Fruit fly (Drosophila melanogaster) whole organism, pupa: ENCODE data around the gene Rnb.

Experiments used
- CG12605 ChIP-seq: fragments of 200-800 bp; sonication (Bioruptor generic); IDR thresholded peaks from 2 replicates; pipeline ENCODE4 v1.3.6; 2022; ENCODE audit warnings: missing biosample characterization, missing genetic modification characterization
- CG32121 ChIP-seq: fragments of 200-800 bp; sonication (Bioruptor generic); IDR thresholded peaks from 2 replicates; pipeline ENCODE4 v1.3.6; 2022; ENCODE audit warnings: missing biosample characterization, missing genetic modification characterization
- CG4496 ChIP-seq: fragments of 200-800 bp; sonication (Bioruptor generic); IDR thresholded peaks from 3 replicates; pipeline ENCODE4 v1.3.6; 2022; ENCODE audit warnings: missing biosample characterization, missing genetic modification characterization
- D1 ChIP-seq: fragments of 200-800 bp; sonication (Bioruptor generic); optimal IDR thresholded peaks from 2 replicates; lab custom pipeline; 2018; ENCODE audit warnings: missing biosample characterization, mild to moderate bottlenecking, missing genetic modification characterization, moderate library complexity
- EcR ChIP-seq: fragments of 200-800 bp; sonication (Bioruptor generic); optimal IDR thresholded peaks from 3 replicates; lab custom pipeline; 2019; ENCODE audit warnings: missing biosample characterization, missing genetic modification characterization, mild to moderate bottlenecking, moderate library complexity, missing genetic modification reagents
- Pif1A ChIP-seq: fragments of 200-800 bp; sonication (Bioruptor generic); optimal IDR thresholded peaks from 3 replicates; lab custom pipeline; 2016; ENCODE audit warnings: missing biosample characterization, missing genetic modification characterization
- Snoo ChIP-seq: fragments of 200-800 bp; sonication (Bioruptor generic); optimal IDR thresholded peaks from 3 replicates; lab custom pipeline; 2017; ENCODE audit warnings: missing biosample characterization, mild to moderate bottlenecking, missing genetic modification characterization, inconsistent platforms
- fd96Ca ChIP-seq: fragments of 200-800 bp; sonication (Bioruptor generic); IDR thresholded peaks from 3 replicates; pipeline ENCODE4 v1.3.6; 2022; ENCODE audit warnings: missing biosample characterization, missing genetic modification characterization
- gl ChIP-seq: fragments of 200-800 bp; sonication (Bioruptor generic); optimal IDR thresholded peaks from 2 replicates; lab custom pipeline; 2018; ENCODE audit warnings: missing biosample characterization, mild to moderate bottlenecking, missing genetic modification characterization
- rn ChIP-seq: fragments of 200-800 bp; sonication (Bioruptor generic); IDR thresholded peaks from 2 replicates; pipeline ENCODE4 v1.3.6; 2022; ENCODE audit warnings: missing biosample characterization, missing genetic modification characterization

DNA sequence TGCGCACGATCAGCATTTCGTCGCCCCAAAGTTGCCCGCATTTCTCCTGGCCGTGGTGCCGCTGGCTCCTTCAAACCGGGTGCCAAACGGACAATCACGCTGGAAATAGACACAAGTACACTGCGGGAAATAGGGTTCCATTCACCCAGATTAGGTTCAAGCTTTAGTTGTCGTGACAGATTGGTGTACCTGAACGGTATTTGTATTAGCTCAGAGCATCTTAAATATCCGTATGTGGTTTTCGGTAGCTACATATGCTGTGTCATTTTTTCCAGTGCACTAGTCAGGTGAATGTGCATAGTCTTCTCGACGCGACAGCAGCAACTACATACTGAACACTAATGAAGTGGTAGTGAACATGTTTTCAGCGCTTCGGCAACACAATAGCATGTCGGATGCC is 48.0 kb upstream of the Rnb start:
- TF ChIP-seq CG4496 (GFP tag; lab: Robert Waterston, UW) (peak; percentile 90), Snoo (tag; lab: Kevin White, UChicago) (no peak), gl (no peak), fd96Ca (GFP tag; lab: Robert Waterston, UW) (peak; percentile 94), EcR (GFP tag; lab: Kevin White, UChicago) (no peak), CG32121 (GFP tag; lab: Robert Waterston, UW) (peak; percentile 80), Pif1A (GFP tag; lab: Kevin White, UChicago) (no peak), D1 (no peak), CG12605 (peak; percentile 84), rn (peak; percentile 65)
